Worm (Caenorhabditis elegans) whole organism, L4 larva: ENCODE data around the gene K03A11.5.

Experiments used
- D1046.2 ChIP-seq: fragments of 200-800 bp; sonication (Bioruptor generic); IDR thresholded peaks from 2 replicates; pipeline ENCODE4 v1.3.6; 2022; ENCODE audit warnings: missing genetic modification characterization, missing compliant biosample characterization
- F37D6.2 ChIP-seq: sonication (generic microtip); optimal IDR thresholded peaks from 2 replicates; lab custom pipeline; 2016; ENCODE audit warnings: mild to moderate bottlenecking, missing genetic modification characterization, missing compliant biosample characterization
- F44E2.7 ChIP-seq: fragments of 200-800 bp; sonication (Bioruptor generic); IDR thresholded peaks from 2 replicates; pipeline ENCODE4 v2.1.2; 2022; ENCODE audit warnings: missing genetic modification characterization, missing compliant biosample characterization
- R02D3.7 ChIP-seq: fragments of 150-350 bp; sonication (generic microtip); optimal IDR thresholded peaks from 3 replicates; lab custom pipeline; 2014; ENCODE audit warnings: missing biosample characterization, missing genetic modification characterization
- Y5F2A.4 ChIP-seq: fragments of 200-800 bp; sonication (Bioruptor generic); optimal IDR thresholded peaks from 2 replicates; lab custom pipeline; 2018; ENCODE audit warnings: mild to moderate bottlenecking, missing genetic modification characterization, missing compliant biosample characterization
- Y75B8A.6 ChIP-seq: fragments of 200-800 bp; sonication (Bioruptor generic); IDR thresholded peaks from 2 replicates; pipeline ENCODE4 v1.3.6; 2022; ENCODE audit warnings: missing genetic modification reagents, missing genetic modification characterization, missing compliant biosample characterization
- aly-2 ChIP-seq: sonication (generic microtip); optimal IDR thresholded peaks from 2 replicates; lab custom pipeline; 2018; ENCODE audit warnings: missing biosample characterization, missing genetic modification characterization
- ceh-28 ChIP-seq: fragments of 150-350 bp; optimal IDR thresholded peaks from 2 replicates; lab custom pipeline; 2014; ENCODE audit warnings: missing biosample characterization, missing genetic modification reagents, missing genetic modification characterization
- ceh-44 ChIP-seq: fragments of 200-800 bp; sonication (Bioruptor generic); IDR thresholded peaks from 2 replicates; pipeline ENCODE4 v1.3.6; 2022; ENCODE audit warnings: missing genetic modification reagents, missing genetic modification characterization, missing compliant biosample characterization
- dmd-6 ChIP-seq: fragments of 200-800 bp; sonication (Bioruptor generic); IDR thresholded peaks from 2 replicates; pipeline ENCODE4 v1.3.6; 2022; ENCODE audit warnings: missing genetic modification reagents, missing genetic modification characterization, missing compliant biosample characterization
- dmd-8 ChIP-seq: fragments of 200-800 bp; sonication (Bioruptor generic); IDR thresholded peaks from 2 replicates; pipeline ENCODE4 v1.3.6; 2022; ENCODE audit warnings: missing genetic modification characterization, missing compliant biosample characterization
- dmd-9 ChIP-seq: fragments of 200-800 bp; sonication (Bioruptor generic); IDR thresholded peaks from 2 replicates; pipeline ENCODE4 v1.3.6; 2022; ENCODE audit warnings: missing genetic modification reagents, missing genetic modification characterization, missing compliant biosample characterization
- dpl-1 ChIP-seq: fragments of 150-350 bp; optimal IDR thresholded peaks from 2 replicates; lab custom pipeline; 2014; ENCODE audit warnings: missing biosample characterization, missing genetic modification reagents, missing genetic modification characterization
- dve-1 ChIP-seq: sonication (generic microtip); optimal IDR thresholded peaks from 2 replicates; lab custom pipeline; 2017; ENCODE audit warnings: antibody characterized with exemption, mild to moderate bottlenecking, missing genetic modification characterization, missing compliant biosample characterization; ENCODE audit not compliant: insufficient read depth
- fos-1 ChIP-seq: fragments of 150-350 bp; optimal IDR thresholded peaks from 2 replicates; lab custom pipeline; 2014; ENCODE audit warnings: missing biosample characterization, missing genetic modification characterization
- gei-8 ChIP-seq: fragments of 200-800 bp; sonication (Bioruptor generic); optimal IDR thresholded peaks from 2 replicates; lab custom pipeline; 2018; ENCODE audit warnings: mild to moderate bottlenecking, missing genetic modification characterization, missing compliant biosample characterization
- hif-1 ChIP-seq, 2 experiments: sonication (generic microtip); optimal IDR thresholded peaks; 2 replicates each; lab custom pipeline; 2016 to 2017; ENCODE audit warnings: missing compliant biosample characterization in 2 of 2, missing genetic modification characterization in 2 of 2, missing genetic modification reagents in 2 of 2, missing genotype in 2 of 2, mild to moderate bottlenecking in 1 of 2
- hlh-11 ChIP-seq: fragments of 200-800 bp; sonication (Bioruptor generic); optimal IDR thresholded peaks from 2 replicates; lab custom pipeline; 2018; ENCODE audit warnings: mild to moderate bottlenecking, missing genetic modification characterization, missing compliant biosample characterization
- hlh-30 ChIP-seq: sonication (generic microtip); optimal IDR thresholded peaks from 2 replicates; lab custom pipeline; 2017; ENCODE audit warnings: antibody characterized with exemption, mild to moderate bottlenecking, missing genetic modification characterization, missing compliant biosample characterization; ENCODE audit not compliant: insufficient read depth
- hmg-1.1 ChIP-seq: fragments of 200-800 bp; sonication (Bioruptor generic); IDR thresholded peaks from 2 replicates; pipeline ENCODE4 v1.3.6; 2022; ENCODE audit warnings: missing genetic modification reagents, missing genetic modification characterization, missing compliant biosample characterization
- lim-7 ChIP-seq: fragments of 200-800 bp; sonication (Bioruptor generic); IDR thresholded peaks from 2 replicates; pipeline ENCODE4 v1.3.6; 2022; ENCODE audit warnings: missing genetic modification characterization, missing compliant biosample characterization
- lin-1 ChIP-seq: fragments of 200-800 bp; sonication (Bioruptor generic); IDR thresholded peaks from 2 replicates; pipeline ENCODE4 v1.3.6; 2022; ENCODE audit warnings: missing genetic modification reagents, missing genetic modification characterization, missing compliant biosample characterization
- lin-13 ChIP-seq: fragments of 150-350 bp; optimal IDR thresholded peaks from 2 replicates; lab custom pipeline; 2014; ENCODE audit warnings: missing biosample characterization, missing genetic modification reagents, missing genetic modification characterization
- lin-15B ChIP-seq: fragments of 150-350 bp; sonication (generic microtip); optimal IDR thresholded peaks from 3 replicates; lab custom pipeline; 2014; ENCODE audit warnings: missing biosample characterization, missing genetic modification characterization
- lin-29 ChIP-seq: fragments of 200-800 bp; sonication (Bioruptor generic); IDR thresholded peaks from 2 replicates; pipeline ENCODE4 v1.3.6; 2022; ENCODE audit warnings: missing genetic modification reagents, missing genetic modification characterization, missing compliant biosample characterization
- madf-5 ChIP-seq, 2 experiments: fragments of 200-800 bp; sonication (Bioruptor generic); IDR thresholded peaks; 2 replicates each; pipeline ENCODE4 v1.3.6; 2022; ENCODE audit warnings: missing compliant biosample characterization in 2 of 2, missing genetic modification characterization in 2 of 2
- mdt-29 ChIP-seq: fragments of 200-800 bp; sonication (Bioruptor generic); IDR thresholded peaks from 2 replicates; pipeline ENCODE4 v1.3.6; 2022; ENCODE audit warnings: missing genetic modification reagents, missing genetic modification characterization, missing compliant biosample characterization
- nhr-102 ChIP-seq: sonication (generic microtip); optimal IDR thresholded peaks from 2 replicates; lab custom pipeline; 2016; ENCODE audit warnings: mild to moderate bottlenecking, missing genetic modification characterization, moderate library complexity, missing compliant biosample characterization
- nhr-11 ChIP-seq: fragments of 150-350 bp; optimal IDR thresholded peaks from 2 replicates; lab custom pipeline; 2014; ENCODE audit warnings: missing biosample characterization, missing genetic modification characterization
- nhr-111 ChIP-seq: fragments of 200-800 bp; sonication (Bioruptor generic); optimal IDR thresholded peaks from 2 replicates; lab custom pipeline; 2018; ENCODE audit warnings: mild to moderate bottlenecking, missing genetic modification characterization, missing compliant biosample characterization
- nhr-6 ChIP-seq: fragments of 150-350 bp; optimal IDR thresholded peaks from 2 replicates; lab custom pipeline; 2014; ENCODE audit warnings: missing biosample characterization, missing genetic modification characterization
- php-3 ChIP-seq: fragments of 200-800 bp; sonication (Bioruptor generic); IDR thresholded peaks from 2 replicates; pipeline ENCODE4 v1.3.6; 2022; ENCODE audit warnings: missing genetic modification reagents, missing genetic modification characterization, missing compliant biosample characterization
- pqm-1 ChIP-seq: sonication (generic microtip); optimal IDR thresholded peaks from 2 replicates; lab custom pipeline; 2017; ENCODE audit warnings: missing biosample characterization, missing genetic modification characterization
- rbr-2 ChIP-seq: sonication (generic microtip); optimal IDR thresholded peaks from 2 replicates; lab custom pipeline; 2016; ENCODE audit warnings: missing genotype, missing genetic modification characterization, missing compliant biosample characterization
- snpc-1.2 ChIP-seq: fragments of 200-800 bp; sonication (Bioruptor generic); IDR thresholded peaks from 2 replicates; pipeline ENCODE4 v1.3.6; 2022; ENCODE audit warnings: missing genetic modification reagents, missing genetic modification characterization, missing compliant biosample characterization
- spr-1 ChIP-seq: sonication (generic microtip); optimal IDR thresholded peaks from 2 replicates; lab custom pipeline; 2016; ENCODE audit warnings: mild to moderate bottlenecking, missing genetic modification characterization, missing compliant biosample characterization
- spr-3 ChIP-seq: fragments of 200-800 bp; sonication (Bioruptor generic); optimal IDR thresholded peaks from 2 replicates; lab custom pipeline; 2018; ENCODE audit warnings: mild to moderate bottlenecking, missing genetic modification characterization, missing compliant biosample characterization
- tra-1 ChIP-seq: fragments of 200-800 bp; sonication (Bioruptor generic); IDR thresholded peaks from 2 replicates; pipeline ENCODE4 v1.3.6; 2022; ENCODE audit warnings: missing genetic modification reagents, missing genetic modification characterization, missing compliant biosample characterization
- unc-130 ChIP-seq: sonication (generic microtip); optimal IDR thresholded peaks from 2 replicates; lab custom pipeline; 2016; ENCODE audit warnings: missing genetic modification reagents, missing genetic modification characterization, missing compliant biosample characterization
- unc-39 ChIP-seq: sonication (generic microtip); optimal IDR thresholded peaks from 2 replicates; lab custom pipeline; 2017; ENCODE audit warnings: missing biosample characterization, missing genetic modification characterization
- vab-7 ChIP-seq: fragments of 200-800 bp; sonication (Bioruptor generic); IDR thresholded peaks from 2 replicates; pipeline ENCODE4 v1.3.6; 2022; ENCODE audit warnings: missing genetic modification reagents, missing genetic modification characterization, missing compliant biosample characterization
- zfp-2 ChIP-seq: sonication (generic microtip); optimal IDR thresholded peaks from 2 replicates; lab custom pipeline; 2016; ENCODE audit warnings: mild to moderate bottlenecking, missing genetic modification characterization, missing compliant biosample characterization

Gene K03A11.5

DNA sequence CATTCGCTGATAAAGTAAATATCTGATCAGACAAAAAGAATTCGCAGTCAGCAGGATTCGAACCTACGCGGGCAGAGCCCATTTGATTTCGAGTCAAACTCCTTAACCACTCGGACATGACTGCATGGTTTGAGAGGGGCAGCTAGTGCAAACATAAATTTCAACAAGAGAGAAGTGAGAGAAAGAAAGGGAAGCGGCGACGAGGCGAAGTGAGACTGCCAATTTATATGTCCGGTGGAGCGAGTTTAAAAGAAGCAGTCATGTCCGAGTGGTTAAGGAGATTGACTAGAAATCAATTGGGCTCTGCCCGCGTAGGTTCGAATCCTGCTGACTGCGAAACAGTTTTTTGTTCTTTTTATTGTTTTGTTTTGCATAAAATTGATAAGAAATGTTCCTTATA is 17.0 kb upstream of the K03A11.5 start (continued):
- peak; percentile 89 for TF ChIP-seq rbr-2
- peak; percentile 99 for TF ChIP-seq hmg-1.1 (GFP tag; lab: Robert Waterston, UW)
- TF ChIP-seq lin-13 (GFP tag; lab: Kevin White, UChicago) = peak; percentile 75

DNA sequence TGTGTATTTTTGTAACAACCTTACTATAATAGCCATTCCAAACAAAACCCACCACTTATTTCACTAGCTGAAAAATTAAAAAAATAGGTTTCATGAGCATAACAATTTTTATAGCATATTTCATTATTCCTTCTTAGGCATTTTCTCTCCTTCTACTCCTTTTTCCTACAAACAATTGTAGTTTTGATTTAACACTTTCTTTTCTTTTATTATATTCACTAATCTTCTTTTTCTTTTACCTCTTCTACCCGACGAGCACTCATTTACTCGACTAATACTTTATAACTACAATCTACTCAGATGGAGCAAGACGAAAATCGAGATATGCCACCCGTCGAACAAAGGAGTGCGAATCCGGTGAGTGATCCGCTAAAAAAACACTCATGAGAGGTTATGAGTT is 15.1 kb upstream of the K03A11.5 start, which contains the start of gene C53C7.3:
TSS of gene C53C7.3 (plus strand) at position 301 of the 400 bp plus-strand sequence.
- no peak for TF ChIP-seq aly-2
- TF ChIP-seq Y75B8A.6 (GFP tag; lab: Robert Waterston, UW) = no peak
- no peak for TF ChIP-seq ceh-44 (GFP tag; lab: Robert Waterston, UW)
- no peak for TF ChIP-seq madf-5 (GFP tag; IDR thresholded peaks at IDR 0.05; lab: Robert Waterston, UW)
- TF ChIP-seq fos-1 (tag; lab: Kevin White, UChicago) = no peak
- TF ChIP-seq F44E2.7 (GFP tag; lab: Robert Waterston, UW) = no peak
- TF ChIP-seq dpl-1 (GFP tag; lab: Kevin White, UChicago) = no peak
- TF ChIP-seq nhr-102 (tag; lab: Kevin White, UChicago) = no peak
- TF ChIP-seq spr-3 (GFP tag; lab: Kevin White, UChicago) = no peak
- TF ChIP-seq D1046.2 (GFP tag; lab: Robert Waterston, UW) = no peak
- TF ChIP-seq tra-1 (GFP tag; lab: Robert Waterston, UW) = no peak

DNA sequence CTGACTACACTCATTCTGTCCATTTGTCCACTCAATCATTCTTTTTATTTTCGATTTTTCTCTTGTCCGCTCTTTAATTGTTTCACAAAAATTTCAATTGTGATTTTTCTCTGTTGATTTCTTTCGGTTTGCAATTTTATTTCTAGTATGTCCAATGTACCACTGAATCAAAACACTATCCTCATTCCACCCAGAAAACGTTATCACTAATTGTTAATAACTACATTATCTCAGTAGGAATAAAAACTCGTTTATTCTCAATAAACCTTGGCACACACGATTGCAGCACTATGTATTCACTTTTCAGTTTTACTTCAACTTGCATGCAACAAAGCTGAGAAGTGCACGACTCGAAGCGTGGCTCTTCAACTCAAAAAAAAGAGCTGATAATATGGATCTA is 11.9 kb upstream of the K03A11.5 start, which contains the start of gene K03A11.1:
TSS of gene K03A11.1 (plus strand) at position 301 of the 400 bp plus-strand sequence.
- no peak for TF ChIP-seq vab-7 (GFP tag; lab: Robert Waterston, UW)
- no peak for TF ChIP-seq nhr-111 (GFP tag; lab: Kevin White, UChicago)
- TF ChIP-seq gei-8 (GFP tag; lab: Kevin White, UChicago) = no peak
- no peak for TF ChIP-seq zfp-2 (tag; lab: Kevin White, UChicago)
- TF ChIP-seq spr-3 (GFP tag; lab: Kevin White, UChicago) = no peak

DNA sequence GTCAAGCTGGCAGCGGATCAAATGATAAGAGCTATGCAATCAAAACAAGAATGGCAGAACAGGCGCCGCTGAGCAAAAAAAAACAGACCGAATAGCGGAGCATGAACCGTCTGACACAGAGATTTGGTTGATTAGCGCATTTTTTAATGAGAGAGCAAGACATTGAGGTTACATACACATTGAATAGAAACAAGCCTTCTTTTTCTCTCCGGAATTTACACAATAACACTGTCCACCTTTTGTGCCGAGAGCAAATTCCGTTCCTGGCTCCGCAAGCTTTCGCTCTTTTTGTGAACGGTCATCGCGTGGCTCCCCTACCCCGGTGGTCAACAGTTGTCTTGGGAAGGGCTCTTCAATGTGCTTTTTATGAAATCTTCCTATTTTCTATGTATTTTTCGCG is 7.8 kb upstream of the K03A11.5 start, which contains the start of gene K03A11.6:
TSS of gene K03A11.6 (plus strand) at position 301 of the 400 bp plus-strand sequence.
- TF ChIP-seq lin-29 (GFP tag; lab: Robert Waterston, UW) (no peak), ceh-28 (tag; lab: Kevin White, UChicago) (no peak), unc-130 (GFP tag; lab: Kevin White, UChicago) (no peak), nhr-111 (GFP tag; lab: Kevin White, UChicago) (no peak), lin-15B (tag; lab: Kevin White, UChicago) (no peak), ceh-44 (GFP tag; lab: Robert Waterston, UW) (no peak)

DNA sequence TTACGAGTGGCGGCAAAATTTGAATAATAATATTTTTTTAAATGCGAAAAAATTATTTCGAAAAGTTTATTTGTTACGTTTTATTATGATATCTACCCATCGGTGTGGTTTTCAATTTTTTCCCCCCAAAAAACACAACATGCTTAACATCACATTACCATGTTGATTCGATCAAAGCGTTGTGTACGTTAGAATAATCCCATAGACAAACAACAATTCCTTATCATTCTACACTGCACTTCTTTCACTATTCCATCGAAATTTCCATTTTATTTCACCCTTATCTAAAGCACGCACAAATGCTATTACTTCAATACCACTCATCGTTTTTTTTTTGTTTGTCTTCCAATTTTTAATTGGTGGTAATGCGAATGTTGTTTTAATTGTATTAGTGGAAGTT is 3.4 kb upstream of the K03A11.5 start:
- TF ChIP-seq dve-1 (tag; lab: Kevin White, UChicago) (peak; percentile 78), hif-1 (tag; optimal IDR thresholded peaks at IDR 0.05; lab: Kevin White, UChicago) (no peak), rbr-2 (no peak), dmd-6 (GFP tag; lab: Robert Waterston, UW) (peak; percentile 44), mdt-29 (GFP tag; lab: Robert Waterston, UW) (no peak), php-3 (GFP tag; lab: Robert Waterston, UW) (peak; percentile 49; the same call in 1 of the 2 replicates), lin-1 (GFP tag; lab: Robert Waterston, UW) (no peak), dmd-9 (GFP tag; lab: Robert Waterston, UW) (no peak), pqm-1 (peak; percentile 95), F37D6.2 (tag; lab: Kevin White, UChicago) (no peak), nhr-6 (no peak), unc-39 (tag; lab: Kevin White, UChicago) (no peak), aly-2 (no peak), spr-1 (tag; lab: Kevin White, UChicago) (no peak), snpc-1.2 (GFP tag; lab: Robert Waterston, UW) (no peak), R02D3.7 (tag; lab: Kevin White, UChicago) (no peak), Y5F2A.4 (GFP tag; lab: Kevin White, UChicago) (no peak), unc-130 (GFP tag; lab: Kevin White, UChicago) (no peak), dpl-1 (GFP tag; lab: Kevin White, UChicago) (no peak), nhr-102 (tag; lab: Kevin White, UChicago) (no peak), fos-1 (tag; lab: Kevin White, UChicago) (no peak), dmd-8 (GFP tag; lab: Robert Waterston, UW) (no peak), hlh-30 (tag; lab: Kevin White, UChicago) (no peak), lim-7 (GFP tag; lab: Robert Waterston, UW) (no peak), hlh-11 (tag; lab: Kevin White, UChicago) (peak; percentile 62), nhr-11 (no peak)
